Worm (Caenorhabditis elegans) whole organism, L4 larva: ENCODE data around the gene egal-1.

ENCODE experiments used
- lin-38 ChIP-seq: fragments of 200-800 bp; sonication (Bioruptor generic); IDR thresholded peaks from 2 replicates; pipeline ENCODE4 v1.3.6; 2022; ENCODE audit warnings: missing genetic modification reagents, missing genetic modification characterization, missing compliant biosample characterization
- mep-1 ChIP-seq: fragments of 150-350 bp; sonication (generic microtip); optimal IDR thresholded peaks from 3 replicates; lab custom pipeline; 2014; ENCODE audit warnings: missing biosample characterization, missing genetic modification characterization
- nhr-10 ChIP-seq: fragments of 150-350 bp; optimal IDR thresholded peaks from 2 replicates; lab custom pipeline; 2014; ENCODE audit warnings: missing biosample characterization, missing genetic modification characterization
- ztf-11 ChIP-seq: fragments of 150-350 bp; optimal IDR thresholded peaks from 2 replicates; lab custom pipeline; 2014; ENCODE audit warnings: missing biosample characterization, missing genetic modification characterization

ce11 chrIV:5821997-5822396 lies 2.6 kb upstream of the egal-1 start:
- TF ChIP-seq ztf-11 (no peak), nhr-10 (no peak), lin-38 (GFP tag; lab: Robert Waterston, UW) (no peak), mep-1 (tag; lab: Kevin White, UChicago) (no peak)
